Fruit fly (Drosophila melanogaster): ENCODE measurements around the gene slp2.

Gene slp2

DNA sequence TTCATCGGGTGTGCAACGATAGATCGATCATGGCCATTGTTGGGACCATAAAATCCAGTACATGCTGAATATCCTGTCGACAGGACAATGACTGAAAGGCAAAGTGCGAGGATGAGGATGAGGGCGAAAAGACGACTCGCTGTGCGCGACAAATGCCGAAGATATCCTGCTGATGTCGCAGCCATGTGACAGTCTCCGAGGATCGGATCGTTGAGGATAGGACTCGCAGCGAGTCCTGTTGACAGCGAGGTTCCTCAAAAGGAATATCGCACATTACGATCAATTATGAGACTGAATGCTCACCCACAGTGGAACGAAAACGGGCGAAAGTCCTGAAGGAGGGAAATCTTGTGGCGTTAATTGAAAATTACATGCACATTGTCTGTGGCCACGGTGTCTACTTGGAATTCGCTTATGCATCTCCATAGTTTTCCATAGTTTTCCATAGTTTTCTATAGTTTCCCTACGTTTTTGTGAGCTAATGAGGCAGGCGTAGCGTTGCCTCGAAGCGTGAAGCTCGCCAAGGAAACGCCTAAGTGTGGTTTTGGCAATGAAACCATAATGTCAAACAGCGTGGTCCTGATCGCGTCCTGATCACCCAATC, 14.1 kb upstream of the slp2 start:
- TF ChIP-seq CG11093 (GFP tag; IDR thresholded peaks at IDR 0.05) (no peak), CG15479 (GFP tag; optimal IDR thresholded peaks at IDR 0.05) (peak; percentile 27), CG11560 (tag; IDR thresholded peaks at IDR 0.05) (no peak), gce (GFP tag; IDR thresholded peaks at IDR 0.05) (no peak), bsh (GFP tag; optimal IDR thresholded peaks at IDR 0.05) (no peak), CG31224 (GFP tag; IDR thresholded peaks at IDR 0.05) (no peak), HLHmδ (GFP tag; optimal IDR thresholded peaks at IDR 0.05) (no peak), Mad (GFP tag; optimal IDR thresholded peaks at IDR 0.05) (no peak), CG11723 (GFP tag; optimal IDR thresholded peaks at IDR 0.05) (no peak), nerfin-2 (GFP tag; IDR thresholded peaks at IDR 0.05; ENCODE audit: partially characterized antibody) (no peak), kay (GFP tag; optimal IDR thresholded peaks at IDR 0.05) (no peak), CG4404 (GFP tag; IDR thresholded peaks at IDR 0.05) (no peak), Scr (GFP tag; IDR thresholded peaks at IDR 0.05; ENCODE audit: partially characterized antibody) (no peak), dpn (GFP tag; optimal IDR thresholded peaks at IDR 0.05) (no peak), CG14667 (GFP tag; IDR thresholded peaks at IDR 0.05) (no peak), gem (tag; optimal IDR thresholded peaks at IDR 0.05) (no peak), abd-A (tag; optimal IDR thresholded peaks at IDR 0.05) (no peak), Optix (GFP tag; IDR thresholded peaks at IDR 0.05) (no peak), knrl (GFP tag; IDR thresholded peaks at IDR 0.05; ENCODE audit: partially characterized antibody) (0 out of 3 replicates have a peak, but pooled peaks have one; percentile 25), CG7745 (tag; optimal IDR thresholded peaks at IDR 0.05) (no peak), Spps (tag; optimal IDR thresholded peaks at IDR 0.05) (no peak), CG17186 (GFP tag; optimal IDR thresholded peaks at IDR 0.05) (no peak), prd (optimal IDR thresholded peaks at IDR 0.05) (no peak), prd (GFP tag; IDR thresholded peaks at IDR 0.05) (peak; percentile 65; the same call in 2 of the 3 replicates), lab (GFP tag; optimal IDR thresholded peaks at IDR 0.05) (no peak), twi (tag; optimal IDR thresholded peaks at IDR 0.05) (peak; percentile 80), CG5953 (GFP tag; IDR thresholded peaks at IDR 0.05) (no peak), Chrac-16 (GFP tag; optimal IDR thresholded peaks at IDR 0.05) (no peak), CG2199 (GFP tag; IDR thresholded peaks at IDR 0.05) (no peak), CG7786 (GFP tag; optimal IDR thresholded peaks at IDR 0.05) (no peak), Doc2 (GFP tag; IDR thresholded peaks at IDR 0.05) (0 out of 2 replicates have a peak, but pooled peaks have one; percentile 36), zen (tag; optimal IDR thresholded peaks at IDR 0.05) (peak; percentile 88), Lim3 (GFP tag; IDR thresholded peaks at IDR 0.05) (no peak), Elba2 (GFP tag; optimal IDR thresholded peaks at IDR 0.05) (no peak), cwo (GFP tag; optimal IDR thresholded peaks at IDR 0.05) (no peak), Sox102F (GFP tag; optimal IDR thresholded peaks at IDR 0.05) (no peak), CG3995 (GFP tag; optimal IDR thresholded peaks at IDR 0.05) (no peak), slbo (GFP tag; IDR thresholded peaks at IDR 0.05) (no peak), D (optimal IDR thresholded peaks at IDR 0.05) (peak; percentile 99), D (GFP tag; optimal IDR thresholded peaks at IDR 0.05) (no peak)

DNA sequence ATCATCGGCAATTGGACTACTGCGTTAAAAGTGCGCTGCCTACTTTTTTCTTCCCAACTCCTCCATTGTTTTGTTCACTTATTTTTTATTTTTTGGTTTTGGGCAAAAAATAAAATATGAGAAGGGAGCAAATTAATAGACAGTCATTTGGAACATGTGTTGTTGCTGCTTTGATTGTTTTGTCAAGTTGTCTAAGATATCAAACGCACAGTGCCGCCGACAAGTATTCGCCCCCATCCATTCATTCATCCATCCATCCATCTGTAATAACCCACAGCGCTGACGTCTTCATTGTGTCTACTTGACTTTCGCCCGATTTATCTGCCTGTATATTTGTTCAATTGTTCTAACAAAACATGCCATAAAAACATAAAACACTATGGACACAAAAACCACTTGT, 12.8 kb upstream of the slp2 start:
- TF ChIP-seq pzg (GFP tag; optimal IDR thresholded peaks at IDR 0.05) (no peak), sd (tag; optimal IDR thresholded peaks at IDR 0.05) (no peak), lola (GFP tag; optimal IDR thresholded peaks at IDR 0.05) (no peak), Ada2b (GFP tag; IDR thresholded peaks at IDR 0.05) (no peak), ind (GFP tag; optimal IDR thresholded peaks at IDR 0.05) (no peak), CG11504 (tag; optimal IDR thresholded peaks at IDR 0.05) (no peak), Meics (GFP tag; optimal IDR thresholded peaks at IDR 0.05) (no peak), CG4730 (GFP tag; IDR thresholded peaks at IDR 0.05) (no peak), CG6689 (GFP tag; IDR thresholded peaks at IDR 0.05) (no peak), pan (optimal IDR thresholded peaks at IDR 0.05) (peak in 1 of 2 experiments; percentile 37), pan (GFP tag; optimal IDR thresholded peaks at IDR 0.05 in 1 of 2, IDR thresholded peaks at IDR 0.05 in 1 of 2) (no peak), Dfd (GFP tag; optimal IDR thresholded peaks at IDR 0.05) (no peak), chinmo (GFP tag; IDR thresholded peaks at IDR 0.05; ENCODE audit: partially characterized antibody) (no peak), CG4360 (GFP tag; IDR thresholded peaks at IDR 0.05) (no peak)
